Fruit fly (Drosophila melanogaster) whole organism, embryonic: ENCODE measurements around the gene CG14805.

ENCODE experiments used
- ATbp ChIP-seq: fragments of 200-800 bp; sonication (Bioruptor generic); optimal IDR thresholded peaks from 2 replicates; lab custom pipeline; 2017; ENCODE audit warnings: missing biosample characterization, mild to moderate bottlenecking, missing genetic modification characterization, missing genetic modification reagents
- CG10267 ChIP-seq: fragments of 200-800 bp; sonication (Bioruptor generic); optimal IDR thresholded peaks from 2 replicates; lab custom pipeline; 2018; ENCODE audit warnings: missing biosample characterization, mild to moderate bottlenecking, missing genetic modification characterization, moderate library complexity
- CG10959 ChIP-seq: fragments of 200-800 bp; sonication (Bioruptor generic); IDR thresholded peaks from 2 replicates; pipeline ENCODE4 v1.3.6; 2022; ENCODE audit warnings: missing biosample characterization, missing genetic modification characterization
- CG11247 ChIP-seq: fragments of 200-800 bp; sonication (Bioruptor generic); IDR thresholded peaks from 2 replicates; pipeline ENCODE4 v1.3.6; 2022; ENCODE audit warnings: missing biosample characterization, missing genetic modification characterization
- CG11504 ChIP-seq: fragments of 200-800 bp; sonication (Bioruptor generic); optimal IDR thresholded peaks from 3 replicates; lab custom pipeline; 2019; ENCODE audit warnings: missing biosample characterization, mild to moderate bottlenecking, missing genetic modification characterization, moderate library complexity
- CG14965 ChIP-seq: fragments of 200-800 bp; sonication (Bioruptor generic); optimal IDR thresholded peaks from 2 replicates; lab custom pipeline; 2016; ENCODE audit warnings: missing biosample characterization, missing genetic modification characterization, borderline replicate concordance
- CG15011 ChIP-seq: fragments of 200-800 bp; sonication (Bioruptor generic); optimal IDR thresholded peaks from 3 replicates; lab custom pipeline; 2018; ENCODE audit warnings: missing biosample characterization, mild to moderate bottlenecking, missing genetic modification characterization
- CG15696 ChIP-seq: fragments of 200-800 bp; sonication (Bioruptor generic); optimal IDR thresholded peaks from 2 replicates; lab custom pipeline; 2019; ENCODE audit warnings: missing biosample characterization, mild to moderate bottlenecking, missing genetic modification characterization, moderate library complexity
- CG17912 ChIP-seq: fragments of 200-800 bp; sonication (Bioruptor generic); optimal IDR thresholded peaks from 2 replicates; lab custom pipeline; 2018; ENCODE audit warnings: missing biosample characterization, mild to moderate bottlenecking, missing genetic modification characterization
- CG3726 ChIP-seq: fragments of 200-800 bp; sonication (Bioruptor generic); IDR thresholded peaks from 3 replicates; pipeline ENCODE4, ENCODE4 v1.3.6; 2022; ENCODE audit warnings: missing biosample characterization, missing genetic modification characterization
- CG6272 ChIP-seq: fragments of 200-800 bp; sonication (Bioruptor generic); IDR thresholded peaks from 2 replicates; pipeline ENCODE4 v1.3.6; 2022; ENCODE audit warnings: missing biosample characterization, missing genetic modification characterization
- CG6683 ChIP-seq: fragments of 200-800 bp; sonication (Bioruptor generic); optimal IDR thresholded peaks from 2 replicates; lab custom pipeline; 2017; ENCODE audit warnings: missing biosample characterization, mild to moderate bottlenecking, missing genetic modification characterization, missing genetic modification reagents
- CG8388 ChIP-seq: fragments of 200-800 bp; sonication (Bioruptor generic); optimal IDR thresholded peaks from 2 replicates; lab custom pipeline; 2019; ENCODE audit warnings: missing biosample characterization, mild to moderate bottlenecking, missing genetic modification characterization, moderate library complexity
- CG8765 ChIP-seq: fragments of 200-800 bp; sonication (Bioruptor generic); IDR thresholded peaks from 2 replicates; pipeline ENCODE4 v1.3.6; 2022; ENCODE audit warnings: missing biosample characterization, missing genetic modification characterization
- CG8944 ChIP-seq: fragments of 200-800 bp; sonication (Bioruptor generic); optimal IDR thresholded peaks from 3 replicates; lab custom pipeline; 2016; ENCODE audit warnings: missing biosample characterization, missing genetic modification characterization
- CG9437 ChIP-seq: fragments of 200-800 bp; sonication (Bioruptor generic); optimal IDR thresholded peaks from 2 replicates; lab custom pipeline; 2018; ENCODE audit warnings: missing biosample characterization, mild to moderate bottlenecking, missing genetic modification characterization
- Ets65A ChIP-seq: fragments of 200-800 bp; sonication (Bioruptor generic); peaks from one replicate; lab custom pipeline; 2016; ENCODE audit warnings: missing biosample characterization, missing genetic modification characterization
- Ets97D ChIP-seq: fragments of 200-800 bp; sonication (Bioruptor generic); optimal IDR thresholded peaks from 3 replicates; lab custom pipeline; 2016; ENCODE audit warnings: missing biosample characterization, missing genetic modification characterization
- Fer2 ChIP-seq: fragments of 200-800 bp; sonication (Bioruptor generic); optimal IDR thresholded peaks from 2 replicates; lab custom pipeline; 2018; ENCODE audit warnings: missing biosample characterization, mild to moderate bottlenecking, missing genetic modification characterization, moderate library complexity
- Hey ChIP-seq: fragments of 200-800 bp; sonication (Bioruptor generic); optimal IDR thresholded peaks from 3 replicates; lab custom pipeline; 2018; ENCODE audit warnings: missing biosample characterization, mild to moderate bottlenecking, missing genetic modification characterization
- Hr39 ChIP-seq: fragments of >200 bp; optimal IDR thresholded peaks from 2 replicates; lab custom pipeline; 2017
- Mes4 ChIP-seq: fragments of 200-800 bp; sonication (Bioruptor generic); optimal IDR thresholded peaks from 2 replicates; lab custom pipeline; 2016; ENCODE audit warnings: missing biosample characterization, missing genetic modification characterization
- NC2β ChIP-seq: fragments of 200-800 bp; sonication (Bioruptor generic); optimal IDR thresholded peaks from 2 replicates; lab custom pipeline; 2016; ENCODE audit warnings: missing biosample characterization, missing genetic modification characterization
- Neu2 ChIP-seq: fragments of 200-800 bp; sonication (Bioruptor generic); optimal IDR thresholded peaks from 3 replicates; lab custom pipeline; 2016; ENCODE audit warnings: missing biosample characterization, missing genetic modification characterization, borderline replicate concordance
- Nf-YA ChIP-seq: fragments of 200-800 bp; sonication (Bioruptor generic); IDR thresholded peaks from 2 replicates; pipeline ENCODE4 v1.3.6; 2022; ENCODE audit warnings: missing biosample characterization, missing genetic modification characterization
- NfI ChIP-seq: fragments of 200-800 bp; sonication (Bioruptor generic); optimal IDR thresholded peaks from 3 replicates; lab custom pipeline; 2018; ENCODE audit warnings: missing biosample characterization, mild to moderate bottlenecking, missing genetic modification characterization, moderate library complexity
- Oaz ChIP-seq: fragments of 200-800 bp; sonication (Bioruptor generic); IDR thresholded peaks from 2 replicates; pipeline ENCODE4 v1.3.6; 2022; ENCODE audit warnings: missing biosample characterization, missing genetic modification characterization
- Opbp ChIP-seq: fragments of 200-800 bp; sonication (Bioruptor generic); IDR thresholded peaks from 3 replicates; pipeline ENCODE4 v1.3.6; 2022; ENCODE audit warnings: missing biosample characterization, missing genetic modification characterization; ENCODE audit not compliant: partially characterized antibody
- Rx ChIP-seq: fragments of 200-800 bp; sonication (Bioruptor generic); IDR thresholded peaks from 2 replicates; pipeline ENCODE4 v1.3.6; 2022; ENCODE audit warnings: missing biosample characterization, missing genetic modification characterization
- ab ChIP-seq: fragments of 200-800 bp; sonication (Bioruptor generic); optimal IDR thresholded peaks from 2 replicates; lab custom pipeline; 2016; ENCODE audit warnings: missing biosample characterization, missing genetic modification characterization
- ci ChIP-seq: fragments of 200-800 bp; sonication (Bioruptor generic); IDR thresholded peaks from 3 replicates; pipeline ENCODE4 v1.3.6; 2022; ENCODE audit warnings: missing biosample characterization, missing genetic modification characterization
- corto ChIP-seq: fragments of 200-800 bp; sonication (Bioruptor generic); optimal IDR thresholded peaks from 2 replicates; lab custom pipeline; 2016; ENCODE audit warnings: missing biosample characterization, mild to moderate bottlenecking, missing genetic modification characterization, moderate library complexity
- da ChIP-seq: fragments of 200-800 bp; sonication (Bioruptor generic); optimal IDR thresholded peaks from 2 replicates; lab custom pipeline; 2016; ENCODE audit warnings: missing biosample characterization, missing genetic modification characterization
- dan ChIP-seq: fragments of 200-800 bp; sonication (Bioruptor generic); IDR thresholded peaks from 2 replicates; pipeline ENCODE4 v1.3.6; 2022; ENCODE audit warnings: missing biosample characterization, missing genetic modification characterization
- en ChIP-seq: fragments of 200-800 bp; sonication (Bioruptor generic); optimal IDR thresholded peaks from 2 replicates; lab custom pipeline; 2016; ENCODE audit warnings: missing biosample characterization, missing genetic modification characterization
- fd102C ChIP-seq: fragments of 200-800 bp; sonication (Bioruptor generic); optimal IDR thresholded peaks from 2 replicates; lab custom pipeline; 2018; ENCODE audit warnings: missing biosample characterization, mild to moderate bottlenecking, missing genetic modification characterization, moderate library complexity
- gfzf ChIP-seq: fragments of 200-800 bp; sonication (Bioruptor generic); optimal IDR thresholded peaks from 2 replicates; lab custom pipeline; 2016; ENCODE audit warnings: missing biosample characterization, mild to moderate bottlenecking, missing genetic modification characterization, moderate library complexity
- klu ChIP-seq: fragments of 200-800 bp; sonication (Bioruptor generic); IDR thresholded peaks from 2 replicates; pipeline ENCODE4 v1.3.6; 2022; ENCODE audit warnings: missing biosample characterization, missing genetic modification characterization
- lola ChIP-seq, 3 experiments: fragments of >200 bp in 2 of 3; fragments of 200-800 bp in 1 of 3; sonication (Bioruptor generic) in 1 of 3; optimal IDR thresholded peaks; 2 replicates each; lab custom pipeline; 2017 to 2019; ENCODE audit warnings: missing biosample characterization in 3 of 3, missing genetic modification characterization in 3 of 3, mild to moderate bottlenecking in 1 of 3, moderate library complexity in 1 of 3
- lov ChIP-seq, 2 experiments: fragments of 200-800 bp in 1 of 2; fragments of >200 bp in 1 of 2; sonication (Bioruptor generic) in 1 of 2; IDR thresholded peaks in 1 of 2; optimal IDR thresholded peaks in 1 of 2; 2 replicates in 1 of 2; 3 replicates in 1 of 2; pipeline versions ENCODE4 v1.3.6 to Lab custom; 2017 to 2022; ENCODE audit warnings: missing biosample characterization in 1 of 2, missing genetic modification characterization in 1 of 2
- luna ChIP-seq: fragments of 200-800 bp; sonication (Bioruptor generic); optimal IDR thresholded peaks from 2 replicates; lab custom pipeline; 2016; ENCODE audit warnings: missing biosample characterization, missing genetic modification characterization
- pb ChIP-seq: fragments of 200-800 bp; sonication (Bioruptor generic); optimal IDR thresholded peaks from 3 replicates; lab custom pipeline; 2016; ENCODE audit warnings: missing biosample characterization, missing genetic modification characterization
- pfk ChIP-seq: fragments of 200-800 bp; sonication (Bioruptor generic); optimal IDR thresholded peaks from 2 replicates; lab custom pipeline; 2018; ENCODE audit warnings: missing biosample characterization, mild to moderate bottlenecking, missing genetic modification characterization, moderate library complexity
- prd ChIP-seq, 3 experiments: fragments of >200 bp in 2 of 3; fragments of 200-800 bp in 1 of 3; sonication (Bioruptor generic) in 1 of 3; optimal IDR thresholded peaks in 2 of 3; IDR thresholded peaks in 1 of 3; 2 replicates in 2 of 3; 3 replicates in 1 of 3; pipeline versions ENCODE4 v1.3.6 to Lab custom; 2017 to 2022; ENCODE audit warnings: missing biosample characterization in 1 of 3, missing genetic modification characterization in 1 of 3
- psq ChIP-seq: fragments of 200-800 bp; sonication (Bioruptor generic); optimal IDR thresholded peaks from 2 replicates; lab custom pipeline; 2017; ENCODE audit warnings: missing biosample characterization, missing genetic modification characterization
- ranshi ChIP-seq: fragments of 200-800 bp; sonication (Bioruptor generic); IDR thresholded peaks from 2 replicates; pipeline ENCODE4 v1.3.6; 2022; ENCODE audit warnings: missing biosample characterization, missing genetic modification characterization
- tap ChIP-seq: fragments of 200-800 bp; optimal IDR thresholded peaks from 3 replicates; lab custom pipeline; 2019; ENCODE audit warnings: missing biosample characterization, mild to moderate bottlenecking, missing genetic modification characterization, moderate library complexity
- tna ChIP-seq: fragments of 200-800 bp; sonication (Bioruptor generic); IDR thresholded peaks from 2 replicates; pipeline ENCODE4 v1.3.6; 2022; ENCODE audit warnings: missing biosample characterization, missing genetic modification characterization; ENCODE audit not compliant: partially characterized antibody

Gene CG14805

dm6 chrX:1879606-1880110 is 2.5 kb downstream of the CG14805 start, which contains the start of gene CG14818 (continued):
- peak; percentile 79 for TF ChIP-seq Opbp (GFP tag; lab: Robert Waterston, UW)
- peak; percentile 50 for TF ChIP-seq CG6272 (GFP tag; lab: Robert Waterston, UW)
- peak; percentile 60; the same call in 1 of the 2 replicates for TF ChIP-seq ranshi (GFP tag; lab: Robert Waterston, UW)
- TF ChIP-seq CG6683 = no peak
- TF ChIP-seq NfI = peak; percentile 53
- 0 out of 2 replicates have a peak, but pooled peaks have one; percentile 19 for TF ChIP-seq Oaz
- no peak for TF ChIP-seq prd (optimal IDR thresholded peaks at IDR 0.05; lab: Kevin White, UChicago)
- TF ChIP-seq prd (GFP tag; IDR thresholded peaks at IDR 0.05; lab: Robert Waterston, UW) = peak; percentile 73; the same call in 2 of the 3 replicates
- peak; percentile 83 for TF ChIP-seq CG9437
- no peak for TF ChIP-seq Hr39 (lab: Kevin White, UChicago)
- peak; percentile 61 for TF ChIP-seq CG15696 (tag; lab: Kevin White, UChicago)
- peak; percentile 33; the same call in 1 of the 2 replicates for TF ChIP-seq CG10959 (GFP tag; lab: Robert Waterston, UW)
- no peak for TF ChIP-seq fd102C (GFP tag; lab: Kevin White, UChicago)
- TF ChIP-seq CG17912 (GFP tag; lab: Kevin White, UChicago) = peak; percentile 13
- TF ChIP-seq dan (GFP tag; lab: Robert Waterston, UW) = no peak
- peak; percentile 32 for TF ChIP-seq CG8388 (GFP tag; lab: Kevin White, UChicago)
- TF ChIP-seq tap = no peak
- TF ChIP-seq lov (optimal IDR thresholded peaks at IDR 0.05; lab: Kevin White, UChicago) = no peak
- no peak for TF ChIP-seq lov (GFP tag; IDR thresholded peaks at IDR 0.05; lab: Robert Waterston, UW)
- peak; percentile 53; the same call in 1 of the 2 replicates for TF ChIP-seq tna (GFP tag; lab: Robert Waterston, UW)
- peak; percentile 25 for TF ChIP-seq luna (GFP tag; lab: Kevin White, UChicago)
- TF ChIP-seq CG11247 = no peak
- no peak for TF ChIP-seq da
- TF ChIP-seq CG8944 (GFP tag; lab: Kevin White, UChicago) = peak; percentile 70
- no peak for TF ChIP-seq CG14965 (GFP tag; lab: Kevin White, UChicago)
- TF ChIP-seq Rx (GFP tag; lab: Robert Waterston, UW) = peak; percentile 38
- no peak for TF ChIP-seq CG15011 (GFP tag; lab: Kevin White, UChicago)
- TF ChIP-seq Ets65A (GFP tag; lab: Kevin White, UChicago) = peak; percentile 97
- TF ChIP-seq CG3726 = no peak
- no peak for TF ChIP-seq CG11504
- TF ChIP-seq en (GFP tag; lab: Kevin White, UChicago) = no peak
- peak; percentile 7 for TF ChIP-seq pb
- TF ChIP-seq NC2β (GFP tag; lab: Kevin White, UChicago) = no peak
- no peak; the same call in 1 of the 2 replicates for TF ChIP-seq klu
- no peak for TF ChIP-seq Hey
- peak; percentile 56 for TF ChIP-seq CG8765 (GFP tag; lab: Robert Waterston, UW)
- TF ChIP-seq Neu2 = no peak
- peak; percentile 51 for TF ChIP-seq Ets97D (GFP tag; lab: Kevin White, UChicago)
- peak; percentile 45 for TF ChIP-seq CG10267 (tag; lab: Kevin White, UChicago)
- TF ChIP-seq psq (GFP tag; lab: Kevin White, UChicago) = no peak
- TF ChIP-seq lola (GFP tag; optimal IDR thresholded peaks at IDR 0.05; lab: Kevin White, UChicago) = peak in 1 of 3 experiments; percentile 46
- TF ChIP-seq ci (GFP tag; lab: Robert Waterston, UW) = peak; percentile 81
- TF ChIP-seq corto (GFP tag; lab: Kevin White, UChicago) = no peak
- peak; percentile 45 for TF ChIP-seq Fer2 (tag; lab: Kevin White, UChicago)
- TF ChIP-seq Nf-YA = no peak
- TF ChIP-seq ATbp = no peak
- TF ChIP-seq gfzf (GFP tag; lab: Kevin White, UChicago) = peak; percentile 1
- peak; percentile 4 for TF ChIP-seq Mes4 (GFP tag; lab: Kevin White, UChicago)
- TF ChIP-seq pfk (GFP tag; lab: Kevin White, UChicago) = no peak
- peak; percentile 53 for TF ChIP-seq ab
